Fruit fly (Drosophila melanogaster) whole organism, embryonic: ENCODE results near the gene org-1.

Experiments used
- Adf1 ChIP-seq: fragments of 200-800 bp; sonication (Bioruptor generic); IDR thresholded peaks from 2 replicates; pipeline ENCODE4 v1.3.6; 2022; ENCODE audit warnings: missing biosample characterization, missing genetic modification characterization
- CG10147 ChIP-seq: fragments of 200-800 bp; sonication (Bioruptor generic); optimal IDR thresholded peaks from 2 replicates; lab custom pipeline; 2019; ENCODE audit warnings: missing biosample characterization, mild to moderate bottlenecking, missing genetic modification characterization, moderate library complexity
- CG10654 ChIP-seq: fragments of 200-800 bp; sonication (Bioruptor generic); optimal IDR thresholded peaks from 2 replicates; lab custom pipeline; 2016; ENCODE audit warnings: missing biosample characterization, missing genetic modification characterization
- CG11723 ChIP-seq: fragments of 200-800 bp; sonication (Bioruptor generic); optimal IDR thresholded peaks from 2 replicates; lab custom pipeline; 2017; ENCODE audit warnings: missing biosample characterization, mild to moderate bottlenecking, missing genetic modification characterization
- CG12155 ChIP-seq: fragments of 200-800 bp; sonication (Bioruptor generic); optimal IDR thresholded peaks from 3 replicates; lab custom pipeline; 2016; ENCODE audit warnings: missing biosample characterization, missing genetic modification characterization
- CG12391 ChIP-seq: fragments of 200-800 bp; sonication (Bioruptor generic); optimal IDR thresholded peaks from 3 replicates; lab custom pipeline; 2018; ENCODE audit warnings: missing biosample characterization, mild to moderate bottlenecking, missing genetic modification characterization, moderate library complexity
- CG13287 ChIP-seq: fragments of 200-800 bp; sonication (Bioruptor generic); IDR thresholded peaks from 2 replicates; pipeline ENCODE4 v1.3.6; 2022; ENCODE audit warnings: missing biosample characterization, missing genetic modification characterization; ENCODE audit not compliant: partially characterized antibody
- CG14667 ChIP-seq: fragments of 200-800 bp; sonication (Bioruptor generic); IDR thresholded peaks from 2 replicates; pipeline ENCODE4 v1.3.6; 2022; ENCODE audit warnings: missing biosample characterization, missing genetic modification characterization
- CG17568 ChIP-seq: fragments of 200-800 bp; sonication (Bioruptor generic); optimal IDR thresholded peaks from 2 replicates; lab custom pipeline; 2018; ENCODE audit warnings: missing biosample characterization, mild to moderate bottlenecking, missing genetic modification characterization, moderate library complexity
- CG18476 ChIP-seq: fragments of 200-800 bp; sonication (Bioruptor generic); optimal IDR thresholded peaks from 2 replicates; lab custom pipeline; 2016; ENCODE audit warnings: missing biosample characterization, mild to moderate bottlenecking, missing genetic modification characterization
- CG2129 ChIP-seq: fragments of 200-800 bp; sonication (Bioruptor generic); IDR thresholded peaks from 2 replicates; pipeline ENCODE4 v1.3.6; 2022; ENCODE audit warnings: missing biosample characterization, missing genetic modification characterization; ENCODE audit not compliant: partially characterized antibody
- CG30403 ChIP-seq: fragments of 200-800 bp; sonication (Bioruptor generic); optimal IDR thresholded peaks from 3 replicates; lab custom pipeline; 2016; ENCODE audit warnings: missing biosample characterization, missing genetic modification characterization
- CG31441 ChIP-seq: fragments of 200-800 bp; sonication (Bioruptor generic); IDR thresholded peaks from 2 replicates; pipeline ENCODE4 v1.3.6; 2022; ENCODE audit warnings: missing biosample characterization, missing genetic modification characterization
- CG3281 ChIP-seq: fragments of 200-800 bp; sonication (Bioruptor generic); optimal IDR thresholded peaks from 3 replicates; lab custom pipeline; 2017; ENCODE audit warnings: missing biosample characterization, mild to moderate bottlenecking, missing genetic modification characterization
- CG3838 ChIP-seq: fragments of 200-800 bp; sonication (Bioruptor generic); optimal IDR thresholded peaks from 3 replicates; lab custom pipeline; 2016; ENCODE audit warnings: missing biosample characterization, missing genetic modification characterization
- CG4360 ChIP-seq: fragments of 200-800 bp; sonication (Bioruptor generic); IDR thresholded peaks from 2 replicates; pipeline ENCODE4 v1.3.6; 2022; ENCODE audit warnings: missing biosample characterization, missing genetic modification characterization
- CG5953 ChIP-seq: fragments of 200-800 bp; sonication (Bioruptor generic); IDR thresholded peaks from 2 replicates; pipeline ENCODE4 v1.3.6; 2022; ENCODE audit warnings: missing biosample characterization, missing genetic modification characterization
- CG6254 ChIP-seq: fragments of 200-800 bp; sonication (Bioruptor generic); optimal IDR thresholded peaks from 3 replicates; lab custom pipeline; 2017; ENCODE audit warnings: mild to moderate bottlenecking, missing biosample characterization, missing genetic modification reagents, missing genetic modification characterization
- CG7357 ChIP-seq: fragments of 200-800 bp; sonication (Bioruptor generic); IDR thresholded peaks from 3 replicates; pipeline ENCODE4 v1.3.6; 2022; ENCODE audit warnings: missing biosample characterization, missing genetic modification characterization
- CG7372 ChIP-seq: fragments of 200-800 bp; sonication (Bioruptor generic); IDR thresholded peaks from 2 replicates; pipeline ENCODE4 v1.3.6; 2022; ENCODE audit warnings: missing biosample characterization, missing genetic modification characterization
- Drgx ChIP-seq: fragments of 200-800 bp; sonication (Bioruptor generic); IDR thresholded peaks from 2 replicates; pipeline ENCODE4 v1.3.6; 2022; ENCODE audit warnings: missing biosample characterization, missing genetic modification characterization
- E2f2 ChIP-seq: fragments of 200-800 bp; sonication (Bioruptor generic); IDR thresholded peaks from 2 replicates; pipeline ENCODE4 v1.3.6; 2022; ENCODE audit warnings: missing biosample characterization, missing genetic modification characterization
- ERR ChIP-seq: fragments of 200-800 bp; sonication (Bioruptor generic); optimal IDR thresholded peaks from 2 replicates; lab custom pipeline; 2016; ENCODE audit warnings: missing biosample characterization, missing genetic modification characterization
- Fer1 ChIP-seq: fragments of 200-800 bp; sonication (Bioruptor generic); optimal IDR thresholded peaks from 2 replicates; lab custom pipeline; 2017; ENCODE audit warnings: missing biosample characterization, mild to moderate bottlenecking, missing genetic modification characterization
- Fer2 ChIP-seq: fragments of 200-800 bp; sonication (Bioruptor generic); optimal IDR thresholded peaks from 2 replicates; lab custom pipeline; 2018; ENCODE audit warnings: missing biosample characterization, mild to moderate bottlenecking, missing genetic modification characterization, moderate library complexity
- Hr51 ChIP-seq, 2 experiments: fragments of 200-800 bp; sonication (Bioruptor generic); optimal IDR thresholded peaks; 2 replicates in 1 of 2; 3 replicates in 1 of 2; lab custom pipeline; 2016 to 2018; ENCODE audit warnings: missing biosample characterization in 2 of 2, missing genetic modification characterization in 2 of 2, mild to moderate bottlenecking in 1 of 2, moderate library complexity in 1 of 2
- Jarid2 ChIP-seq: fragments of 200-800 bp; sonication (Bioruptor generic); optimal IDR thresholded peaks from 3 replicates; lab custom pipeline; 2017; ENCODE audit warnings: mild to moderate bottlenecking, missing biosample characterization, missing genetic modification reagents, missing genetic modification characterization
- Lim3 ChIP-seq: fragments of 200-800 bp; sonication (Bioruptor generic); IDR thresholded peaks from 2 replicates; pipeline ENCODE4 v1.3.6; 2022; ENCODE audit warnings: missing biosample characterization, missing genetic modification characterization
- Mes4 ChIP-seq: fragments of 200-800 bp; sonication (Bioruptor generic); optimal IDR thresholded peaks from 2 replicates; lab custom pipeline; 2016; ENCODE audit warnings: missing biosample characterization, missing genetic modification characterization
- Nf-YC ChIP-seq: fragments of 200-800 bp; optimal IDR thresholded peaks from 3 replicates; lab custom pipeline; 2019; ENCODE audit warnings: missing biosample characterization, mild to moderate bottlenecking, missing genetic modification characterization, moderate library complexity
- Sox100B ChIP-seq: fragments of 200-800 bp; sonication (Bioruptor generic); optimal IDR thresholded peaks from 3 replicates; lab custom pipeline; 2018; ENCODE audit warnings: missing biosample characterization, mild to moderate bottlenecking, missing genetic modification characterization
- ato ChIP-seq: fragments of 200-800 bp; sonication (Bioruptor generic); IDR thresholded peaks from 2 replicates; pipeline ENCODE4 v1.3.6; 2022; ENCODE audit warnings: missing biosample characterization, missing genetic modification characterization; ENCODE audit not compliant: partially characterized antibody
- bigmax ChIP-seq: fragments of 200-800 bp; sonication (Bioruptor generic); optimal IDR thresholded peaks from 2 replicates; lab custom pipeline; 2018; ENCODE audit warnings: missing biosample characterization, mild to moderate bottlenecking, missing genetic modification characterization
- cg ChIP-seq: fragments of 200-800 bp; sonication (Bioruptor generic); optimal IDR thresholded peaks from 3 replicates; lab custom pipeline; 2019; ENCODE audit warnings: missing biosample characterization, mild to moderate bottlenecking, missing genetic modification characterization, moderate library complexity
- chinmo ChIP-seq: fragments of 200-800 bp; sonication (Bioruptor generic); IDR thresholded peaks from 4 replicates; pipeline ENCODE4 v1.3.6; 2022; ENCODE audit warnings: missing biosample characterization, missing genetic modification characterization; ENCODE audit not compliant: partially characterized antibody
- dm ChIP-seq: fragments of 200-800 bp; sonication (Bioruptor generic); optimal IDR thresholded peaks from 3 replicates; lab custom pipeline; 2016; ENCODE audit warnings: missing biosample characterization, missing genetic modification characterization
- exex ChIP-seq: fragments of 200-800 bp; sonication (Bioruptor generic); optimal IDR thresholded peaks from 4 replicates; lab custom pipeline; 2018; ENCODE audit warnings: missing biosample characterization, mild to moderate bottlenecking, missing genetic modification characterization, moderate library complexity
- gce ChIP-seq: fragments of 200-800 bp; sonication (Bioruptor generic); IDR thresholded peaks from 3 replicates; pipeline ENCODE4 v1.3.6; 2022; ENCODE audit warnings: missing biosample characterization, missing genetic modification characterization
- her ChIP-seq: fragments of 200-800 bp; sonication (Bioruptor generic); optimal IDR thresholded peaks from 2 replicates; lab custom pipeline; 2016; ENCODE audit warnings: missing biosample characterization, missing genetic modification characterization
- luna ChIP-seq: fragments of 200-800 bp; sonication (Bioruptor generic); optimal IDR thresholded peaks from 2 replicates; lab custom pipeline; 2016; ENCODE audit warnings: missing biosample characterization, missing genetic modification characterization
- mirr ChIP-seq: fragments of 200-800 bp; sonication (Bioruptor generic); optimal IDR thresholded peaks from 3 replicates; lab custom pipeline; 2018; ENCODE audit warnings: missing biosample characterization, mild to moderate bottlenecking, missing genetic modification characterization
- nerfin-2 ChIP-seq: fragments of 200-800 bp; sonication (Bioruptor generic); IDR thresholded peaks from 2 replicates; pipeline ENCODE4 v1.3.6; 2022; ENCODE audit warnings: missing biosample characterization, missing genetic modification characterization; ENCODE audit not compliant: partially characterized antibody
- nmo ChIP-seq: fragments of 200-800 bp; sonication (Bioruptor generic); optimal IDR thresholded peaks from 2 replicates; lab custom pipeline; 2018; ENCODE audit warnings: missing biosample characterization, mild to moderate bottlenecking, missing genetic modification characterization, moderate library complexity
- odd ChIP-seq: fragments of 200-800 bp; sonication (Bioruptor generic); optimal IDR thresholded peaks from 2 replicates; lab custom pipeline; 2017; ENCODE audit warnings: missing biosample characterization, mild to moderate bottlenecking, missing genetic modification characterization
- otp ChIP-seq: fragments of 200-800 bp; sonication (Bioruptor generic); IDR thresholded peaks from 3 replicates; pipeline ENCODE4, ENCODE4 v1.3.6; 2022; ENCODE audit warnings: missing biosample characterization, missing genetic modification characterization
- sens ChIP-seq: fragments of 200-800 bp; sonication (Bioruptor generic); peaks from one replicate; lab custom pipeline; 2016; ENCODE audit warnings: missing biosample characterization, missing genetic modification characterization
- sens-2 ChIP-seq: fragments of 200-800 bp; sonication (Bioruptor generic); IDR thresholded peaks from 2 replicates; pipeline ENCODE4 v1.3.6; 2022; ENCODE audit warnings: missing biosample characterization, missing genetic modification characterization
- sisA ChIP-seq: fragments of 200-800 bp; sonication (Bioruptor generic); IDR thresholded peaks from 2 replicates; pipeline ENCODE4 v1.3.6; 2022; ENCODE audit warnings: missing biosample characterization, missing genetic modification characterization
- slp2 ChIP-seq: fragments of 200-800 bp; sonication (Bioruptor generic); optimal IDR thresholded peaks from 2 replicates; lab custom pipeline; 2016; ENCODE audit warnings: missing biosample characterization, missing genetic modification characterization
- sr ChIP-seq: fragments of 200-800 bp; sonication (Bioruptor generic); IDR thresholded peaks from 3 replicates; pipeline ENCODE4 v1.3.6; 2022; ENCODE audit warnings: missing biosample characterization, missing genetic modification characterization
- wdn ChIP-seq: fragments of 200-800 bp; sonication (Bioruptor generic); IDR thresholded peaks from 2 replicates; pipeline ENCODE4 v1.3.6; 2022; ENCODE audit warnings: missing biosample characterization, missing genetic modification characterization

org-1 gene

dm6 chrX:8492849-8493248 is 38.0 kb upstream of the org-1 start (continued):
- no peak for TF ChIP-seq mirr (GFP tag; lab: Kevin White, UChicago)
- peak; percentile 39 for TF ChIP-seq CG17568 (GFP tag; lab: Kevin White, UChicago)
- TF ChIP-seq CG12391 (tag; lab: Kevin White, UChicago), result peak; percentile 78
- TF ChIP-seq ato, result no peak
- TF ChIP-seq ERR (GFP tag; lab: Kevin White, UChicago), result no peak
- TF ChIP-seq Sox100B (GFP tag; lab: Kevin White, UChicago), result peak; percentile 80
- peak; percentile 62 for TF ChIP-seq Fer1 (GFP tag; lab: Kevin White, UChicago)
- 0 out of 2 replicates have a peak, but pooled peaks have one; percentile 59 for TF ChIP-seq Lim3 (GFP tag; lab: Robert Waterston, UW)
- TF ChIP-seq dm (GFP tag; lab: Kevin White, UChicago), result no peak
- peak; percentile 64 for TF ChIP-seq CG10654 (GFP tag; lab: Kevin White, UChicago)
- TF ChIP-seq nerfin-2 (GFP tag; lab: Robert Waterston, UW), result no peak
- peak; percentile 77; the same call in 2 of the 3 replicates for TF ChIP-seq sr (GFP tag; lab: Robert Waterston, UW)
- no peak for TF ChIP-seq CG2129 (GFP tag; lab: Robert Waterston, UW)
- peak; percentile 87 for TF ChIP-seq otp (GFP tag; lab: Robert Waterston, UW)
- no peak for TF ChIP-seq chinmo (GFP tag; lab: Robert Waterston, UW)
- peak; percentile 87 for TF ChIP-seq CG5953 (GFP tag; lab: Robert Waterston, UW)
- peak; percentile 68 for TF ChIP-seq CG30403 (GFP tag; lab: Kevin White, UChicago)
- peak; percentile 43; the same call in 1 of the 2 replicates for TF ChIP-seq CG4360 (GFP tag; lab: Robert Waterston, UW)
- peak; percentile 37 for TF ChIP-seq CG3281
- no peak for TF ChIP-seq slp2 (GFP tag; lab: Kevin White, UChicago)
- TF ChIP-seq Adf1 (GFP tag; lab: Robert Waterston, UW), result no peak
- peak; percentile 30 for TF ChIP-seq Mes4
- peak; percentile 61 for TF ChIP-seq CG11723 (GFP tag; lab: Kevin White, UChicago)
- TF ChIP-seq sens-2 (GFP tag; lab: Robert Waterston, UW), result peak; percentile 81
- peak; percentile 44 for TF ChIP-seq CG10147 (GFP tag; lab: Kevin White, UChicago)
- TF ChIP-seq wdn (GFP tag; lab: Robert Waterston, UW), result peak; percentile 47; the same call in 1 of the 2 replicates
- peak; percentile 86 for TF ChIP-seq CG6254 (GFP tag; lab: Kevin White, UChicago)
- TF ChIP-seq Fer2 (tag; lab: Kevin White, UChicago), result peak; percentile 35
- peak in 1 of 2 experiments; percentile 89 for TF ChIP-seq Hr51 (GFP tag; optimal IDR thresholded peaks at IDR 0.05; lab: Kevin White, UChicago)
- peak; percentile 73; the same call in 2 of the 3 replicates for TF ChIP-seq CG7357 (GFP tag; lab: Robert Waterston, UW)
- TF ChIP-seq Nf-YC (tag; lab: Kevin White, UChicago), result peak; percentile 35
- TF ChIP-seq Drgx (GFP tag; lab: Robert Waterston, UW), result peak; percentile 88
- TF ChIP-seq luna (GFP tag; lab: Kevin White, UChicago), result no peak
- peak; percentile 47 for TF ChIP-seq Jarid2 (GFP tag; lab: Kevin White, UChicago)
- no peak for TF ChIP-seq bigmax (GFP tag; lab: Kevin White, UChicago)
- TF ChIP-seq exex (tag; lab: Kevin White, UChicago), result no peak
- TF ChIP-seq CG14667 (GFP tag; lab: Robert Waterston, UW), result peak; percentile 59
- peak; percentile 62; the same call in 1 of the 2 replicates for TF ChIP-seq CG7372 (GFP tag; lab: Robert Waterston, UW)
- TF ChIP-seq sens (GFP tag; lab: Kevin White, UChicago), result peak; percentile 94
- peak; percentile 81 for TF ChIP-seq CG31441
- no peak for TF ChIP-seq cg (GFP tag; lab: Kevin White, UChicago)
- TF ChIP-seq CG12155 (GFP tag; lab: Kevin White, UChicago), result peak; percentile 41
- peak; percentile 62 for TF ChIP-seq odd (GFP tag; lab: Kevin White, UChicago)
- TF ChIP-seq E2f2, result peak; percentile 64
- TF ChIP-seq her, result no peak
- TF ChIP-seq CG18476, result peak; percentile 5
- peak; percentile 79; the same call in 1 of the 3 replicates for TF ChIP-seq gce
- TF ChIP-seq CG3838 (GFP tag; lab: Kevin White, UChicago), result no peak
- TF ChIP-seq sisA (GFP tag; lab: Robert Waterston, UW), result peak; percentile 91
- TF ChIP-seq nmo, result peak; percentile 78
- TF ChIP-seq CG13287 (GFP tag; lab: Robert Waterston, UW), result no peak
